Worm (Caenorhabditis elegans) whole organism, late embryonic: ENCODE data around the gene ufc-1.

Source experiments
- ahr-1 ChIP-seq: sonication (generic microtip); optimal IDR thresholded peaks from 2 replicates; lab custom pipeline; 2016; ENCODE audit warnings: missing genetic modification characterization, missing compliant biosample characterization
- ceh-45 ChIP-seq: fragments of 200-800 bp; sonication (Bioruptor generic); IDR thresholded peaks from 2 replicates; pipeline ENCODE4 v1.3.6; 2022; ENCODE audit warnings: missing genetic modification reagents, missing genetic modification characterization, missing compliant biosample characterization
- hlh-8 ChIP-seq: sonication (generic microtip); optimal IDR thresholded peaks from 2 replicates; lab custom pipeline; 2016; ENCODE audit warnings: missing genotype, missing genetic modification characterization, missing compliant biosample characterization
- nhr-11 ChIP-seq: fragments of 150-350 bp; optimal IDR thresholded peaks from 2 replicates; lab custom pipeline; 2014; ENCODE audit warnings: missing biosample characterization, missing genetic modification characterization
- rnt-1 ChIP-seq: sonication (generic microtip); optimal IDR thresholded peaks from 2 replicates; lab custom pipeline; 2016; ENCODE audit warnings: missing genetic modification characterization, missing compliant biosample characterization
- zip-5 ChIP-seq: sonication (generic microtip); optimal IDR thresholded peaks from 2 replicates; lab custom pipeline; 2016; ENCODE audit warnings: missing genetic modification characterization, missing compliant biosample characterization

DNA sequence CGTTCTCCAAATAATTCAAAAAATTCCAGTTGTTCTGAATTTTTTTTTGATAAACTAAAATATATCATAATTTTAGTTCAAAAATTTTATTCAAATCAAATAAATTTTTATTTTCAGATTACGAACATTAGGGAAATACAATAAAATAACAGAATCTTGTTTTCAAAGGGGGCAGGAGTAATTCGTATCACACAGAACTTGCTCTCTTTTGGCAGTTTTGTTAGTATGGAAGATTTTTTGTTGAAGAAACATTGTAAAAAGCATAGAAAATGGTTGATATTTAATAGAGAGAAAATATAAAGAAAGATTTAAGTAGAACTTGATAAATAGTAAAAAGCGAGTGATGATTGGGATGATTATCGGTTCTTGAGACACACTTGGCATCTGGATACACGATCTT lies 5.5 kb downstream of the ufc-1 start:
- TF ChIP-seq rnt-1 (tag; lab: Kevin White, UChicago), result no peak
- no peak for TF ChIP-seq ahr-1 (tag; lab: Kevin White, UChicago)
- no peak for TF ChIP-seq zip-5 (tag; lab: Kevin White, UChicago)
- TF ChIP-seq ceh-45, result no peak
- no peak for TF ChIP-seq hlh-8
- no peak for TF ChIP-seq nhr-11 (tag; lab: Kevin White, UChicago)
